Fruit fly (Drosophila melanogaster) whole organism, wandering third instar larva: ENCODE results near the gene djl.

ENCODE experiments used
- HLH106 ChIP-seq: fragments of 200-800 bp; optimal IDR thresholded peaks from 3 replicates; lab custom pipeline; 2019; ENCODE audit warnings: missing biosample characterization, mild to moderate bottlenecking, missing genetic modification characterization, moderate library complexity
- Myc ChIP-seq: fragments of >200 bp; optimal IDR thresholded peaks from 2 replicates; lab custom pipeline; 2017
- lola ChIP-seq: fragments of >200 bp; optimal IDR thresholded peaks from 2 replicates; lab custom pipeline; 2017; ENCODE audit warnings: missing biosample characterization, missing genetic modification characterization
- pan ChIP-seq: fragments of >200 bp; optimal IDR thresholded peaks from 2 replicates; lab custom pipeline; 2017
- sage ChIP-seq: fragments of 200-800 bp; sonication (Bioruptor generic); optimal IDR thresholded peaks from 2 replicates; lab custom pipeline; 2016; ENCODE audit warnings: missing biosample characterization, mild to moderate bottlenecking, missing genetic modification characterization
- sv ChIP-seq: fragments of 200-800 bp; sonication (Bioruptor generic); optimal IDR thresholded peaks from 3 replicates; lab custom pipeline; 2016; ENCODE audit warnings: missing biosample characterization, missing genetic modification characterization
- tai ChIP-seq: sonication (Bioruptor generic); optimal IDR thresholded peaks from 2 replicates; lab custom pipeline; 2016; ENCODE audit warnings: missing biosample characterization, missing genetic modification characterization

DNA sequence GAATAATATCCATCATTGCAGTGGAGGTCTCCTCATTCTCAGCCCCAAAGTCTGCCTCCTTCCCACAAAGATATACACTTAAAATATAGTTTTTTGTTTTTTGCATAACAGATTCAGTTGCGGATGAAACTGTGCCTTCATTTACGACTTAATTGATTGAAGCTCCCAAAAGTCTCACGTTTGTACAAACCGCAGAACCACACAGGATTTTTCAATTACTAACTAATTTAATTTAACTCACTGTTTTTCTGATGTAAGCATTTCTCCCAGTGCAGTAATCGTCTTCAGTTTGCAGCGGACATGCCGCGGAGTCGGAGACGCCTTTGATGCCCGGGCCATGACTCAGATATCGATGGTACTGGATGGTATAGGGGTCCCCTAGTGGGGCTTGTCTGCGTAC lies 36.0 kb upstream of the djl start:
- peak; percentile 2 for TF ChIP-seq tai (GFP tag; lab: Kevin White, UChicago)
- TF ChIP-seq pan: no peak
- TF ChIP-seq sage (GFP tag; lab: Kevin White, UChicago): no peak
- no peak for TF ChIP-seq Myc
- TF ChIP-seq lola (GFP tag; lab: Kevin White, UChicago): no peak
- TF ChIP-seq HLH106: peak; percentile 46
- no peak for TF ChIP-seq sv (GFP tag; lab: Kevin White, UChicago)
